Worm (Caenorhabditis elegans) whole organism, L2 larva: Measurements from ENCODE around the gene Y6G8.6.
"Not testable (repeated sequence)": the region's sequence is repeated elsewhere in the genome, so short reads cannot be mapped to it uniquely, and the experiment has no call there.

ENCODE experiments used
- C34F6.9 ChIP-seq: fragments of 150-350 bp; optimal IDR thresholded peaks from 2 replicates; lab custom pipeline; 2014; ENCODE audit warnings: missing biosample characterization, missing genetic modification characterization
- F13H6.1 ChIP-seq: sonication (generic microtip); optimal IDR thresholded peaks from 2 replicates; lab custom pipeline; 2016; ENCODE audit warnings: missing genetic modification characterization, missing compliant biosample characterization
- R02D3.7 ChIP-seq: fragments of 150-350 bp; optimal IDR thresholded peaks from 2 replicates; lab custom pipeline; 2014; ENCODE audit warnings: missing biosample characterization, missing genetic modification characterization
- Y55F3AM.14 ChIP-seq: fragments of 200-800 bp; sonication (Bioruptor generic); optimal IDR thresholded peaks from 2 replicates; lab custom pipeline; 2018; ENCODE audit warnings: mild to moderate bottlenecking, missing genetic modification characterization, missing compliant biosample characterization
- alr-1 ChIP-seq: fragments of 150-350 bp; optimal IDR thresholded peaks from 2 replicates; lab custom pipeline; 2014; ENCODE audit warnings: missing biosample characterization, missing genetic modification characterization
- aly-2 ChIP-seq: fragments of 150-350 bp; optimal IDR thresholded peaks from 2 replicates; lab custom pipeline; 2014; ENCODE audit warnings: missing biosample characterization, missing genetic modification characterization
- ama-1 ChIP-seq: fragments of 150-350 bp; optimal IDR thresholded peaks from 2 replicates; lab custom pipeline; 2018; ENCODE audit warnings: inconsistent platforms
- blmp-1 ChIP-seq: sonication (generic microtip); optimal IDR thresholded peaks from 2 replicates; lab custom pipeline; 2017; ENCODE audit warnings: missing genetic modification characterization, mild to moderate bottlenecking, missing compliant biosample characterization, antibody characterized with exemption, moderate library complexity; ENCODE audit not compliant: insufficient read depth
- ceh-16 ChIP-seq: fragments of 150-350 bp; optimal IDR thresholded peaks from 2 replicates; lab custom pipeline; 2014; ENCODE audit warnings: missing biosample characterization, missing genetic modification characterization
- ceh-82 ChIP-seq: fragments of 150-350 bp; optimal IDR thresholded peaks from 2 replicates; lab custom pipeline; 2014; ENCODE audit warnings: missing biosample characterization, missing genetic modification characterization
- crh-2 ChIP-seq: sonication (generic microtip); optimal IDR thresholded peaks from 2 replicates; lab custom pipeline; 2017; ENCODE audit warnings: missing biosample characterization, missing genetic modification characterization
- egl-27 ChIP-seq: sonication (generic microtip); optimal IDR thresholded peaks from 3 replicates; lab custom pipeline; 2017; ENCODE audit warnings: missing biosample characterization, missing genetic modification reagents, missing genetic modification characterization
- elt-3 ChIP-seq: sonication (generic microtip); optimal IDR thresholded peaks from 2 replicates; lab custom pipeline; 2017; ENCODE audit warnings: missing biosample characterization, missing genetic modification characterization
- fos-1 ChIP-seq: fragments of 150-350 bp; optimal IDR thresholded peaks from 2 replicates; lab custom pipeline; 2014; ENCODE audit warnings: missing biosample characterization, missing genetic modification characterization
- lin-11 ChIP-seq: fragments of 150-350 bp; sonication (generic microtip); optimal IDR thresholded peaks from 2 replicates; lab custom pipeline; 2014; ENCODE audit warnings: missing biosample characterization, missing genetic modification characterization, inconsistent platforms, mixed read lengths
- lin-13 ChIP-seq: fragments of 150-350 bp; optimal IDR thresholded peaks from 2 replicates; lab custom pipeline; 2014; ENCODE audit warnings: missing biosample characterization, missing genetic modification reagents, missing genetic modification characterization
- lin-39 ChIP-seq: fragments of 150-350 bp; optimal IDR thresholded peaks from 2 replicates; lab custom pipeline; 2014; ENCODE audit warnings: missing biosample characterization, missing genetic modification reagents, missing genetic modification characterization
- lsy-2 ChIP-seq, 2 experiments: fragments of 150-350 bp in 1 of 2; sonication (generic microtip) in 1 of 2; optimal IDR thresholded peaks; 2 replicates each; lab custom pipeline; 2014 to 2017; ENCODE audit warnings: missing biosample characterization in 2 of 2, missing genetic modification characterization in 2 of 2
- mab-5 ChIP-seq: fragments of 150-350 bp; optimal IDR thresholded peaks from 2 replicates; lab custom pipeline; 2014; ENCODE audit warnings: missing biosample characterization, missing genetic modification characterization
- mbf-1 ChIP-seq: sonication (generic microtip); optimal IDR thresholded peaks from 2 replicates; lab custom pipeline; 2017; ENCODE audit warnings: missing biosample characterization, missing genetic modification characterization
- mdl-1 ChIP-seq, 2 experiments: fragments of 150-350 bp in 1 of 2; sonication (generic microtip) in 1 of 2; optimal IDR thresholded peaks; 2 replicates each; lab custom pipeline; 2017; ENCODE audit warnings: missing biosample characterization in 2 of 2, missing genetic modification characterization in 2 of 2
- nhr-11 ChIP-seq: fragments of 150-350 bp; optimal IDR thresholded peaks from 2 replicates; lab custom pipeline; 2014; ENCODE audit warnings: missing biosample characterization, missing genetic modification characterization
- nhr-12 ChIP-seq: fragments of 150-350 bp; optimal IDR thresholded peaks from 2 replicates; lab custom pipeline; 2014; ENCODE audit warnings: missing biosample characterization, missing genetic modification characterization
- nhr-129 ChIP-seq: fragments of 150-350 bp; optimal IDR thresholded peaks from 2 replicates; lab custom pipeline; 2014; ENCODE audit warnings: missing biosample characterization, missing genetic modification characterization
- nhr-21 ChIP-seq: fragments of 150-350 bp; optimal IDR thresholded peaks from 2 replicates; lab custom pipeline; 2014; ENCODE audit warnings: missing biosample characterization, missing genetic modification characterization
- nhr-23 ChIP-seq: fragments of 150-350 bp; optimal IDR thresholded peaks from 2 replicates; lab custom pipeline; 2014; ENCODE audit warnings: missing biosample characterization, missing genetic modification reagents, missing genetic modification characterization
- nhr-6 ChIP-seq: fragments of 150-350 bp; optimal IDR thresholded peaks from 2 replicates; lab custom pipeline; 2014; ENCODE audit warnings: missing biosample characterization, missing genetic modification characterization
- nhr-77 ChIP-seq: fragments of 150-350 bp; optimal IDR thresholded peaks from 2 replicates; lab custom pipeline; 2014; ENCODE audit warnings: missing biosample characterization, missing genetic modification characterization
- peb-1 ChIP-seq: fragments of 150-350 bp; optimal IDR thresholded peaks from 2 replicates; lab custom pipeline; 2014; ENCODE audit warnings: missing biosample characterization, missing genetic modification characterization
- skn-1 ChIP-seq: sonication (generic microtip); optimal IDR thresholded peaks from 2 replicates; lab custom pipeline; 2017; ENCODE audit warnings: missing biosample characterization, missing genetic modification characterization
- sma-3 ChIP-seq: sonication (generic microtip); optimal IDR thresholded peaks from 2 replicates; lab custom pipeline; 2016; ENCODE audit warnings: missing genetic modification reagents, missing genetic modification characterization, missing compliant biosample characterization
- sma-9 ChIP-seq, 2 experiments: fragments of 150-350 bp in 1 of 2; sonication (generic microtip) in 1 of 2; optimal IDR thresholded peaks; 2 replicates each; lab custom pipeline; 2014 to 2016; ENCODE audit warnings: missing genetic modification characterization in 2 of 2, mild to moderate bottlenecking in 1 of 2, missing biosample characterization in 1 of 2, missing compliant biosample characterization in 1 of 2, missing genetic modification reagents in 1 of 2, moderate library complexity in 1 of 2
- snpc-4 ChIP-seq: fragments of 150-350 bp; optimal IDR thresholded peaks from 2 replicates; lab custom pipeline; 2014; ENCODE audit warnings: missing biosample characterization, missing genetic modification characterization
- unc-39 ChIP-seq: fragments of 150-350 bp; optimal IDR thresholded peaks from 2 replicates; lab custom pipeline; 2014; ENCODE audit warnings: missing biosample characterization, missing genetic modification characterization
- unc-62 ChIP-seq: fragments of 150-350 bp; optimal IDR thresholded peaks from 2 replicates; lab custom pipeline; 2014; ENCODE audit warnings: missing biosample characterization, missing genetic modification reagents, missing genetic modification characterization
- zag-1 ChIP-seq: fragments of 150-350 bp; optimal IDR thresholded peaks from 2 replicates; lab custom pipeline; 2014; ENCODE audit warnings: missing biosample characterization, missing genetic modification characterization
- ztf-11 ChIP-seq: sonication (generic microtip); optimal IDR thresholded peaks from 2 replicates; lab custom pipeline; 2017; ENCODE audit warnings: missing biosample characterization, missing genetic modification characterization

The Y6G8.6 gene

DNA sequence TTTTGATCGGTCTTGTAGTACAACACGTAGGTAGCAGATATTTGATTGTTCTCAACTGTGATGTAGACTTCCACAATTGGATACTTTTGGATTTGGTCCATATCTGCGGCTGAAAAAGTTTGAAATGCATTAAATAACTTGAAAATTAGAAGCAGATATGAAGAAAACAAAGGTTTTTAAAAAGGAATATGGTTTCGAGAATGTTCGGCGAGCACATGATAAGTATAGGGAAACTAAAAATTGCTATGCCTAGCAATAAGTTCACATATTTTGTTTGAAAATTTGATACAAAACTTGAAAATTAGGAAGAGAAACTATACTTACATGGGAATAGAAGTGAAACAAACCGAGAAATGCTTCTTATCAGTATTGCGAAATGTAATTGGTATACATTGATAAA is 1.1 kb downstream of the Y6G8.6 start, which contains the start of gene Y6G8.5:
Y6G8.5 (minus strand) TSS at position 101 of the 400 bp plus-strand sequence.
- TF ChIP-seq unc-62 (GFP tag; lab: Kevin White, UChicago) (no peak), fos-1 (tag; lab: Kevin White, UChicago) (peak; percentile 11)

DNA sequence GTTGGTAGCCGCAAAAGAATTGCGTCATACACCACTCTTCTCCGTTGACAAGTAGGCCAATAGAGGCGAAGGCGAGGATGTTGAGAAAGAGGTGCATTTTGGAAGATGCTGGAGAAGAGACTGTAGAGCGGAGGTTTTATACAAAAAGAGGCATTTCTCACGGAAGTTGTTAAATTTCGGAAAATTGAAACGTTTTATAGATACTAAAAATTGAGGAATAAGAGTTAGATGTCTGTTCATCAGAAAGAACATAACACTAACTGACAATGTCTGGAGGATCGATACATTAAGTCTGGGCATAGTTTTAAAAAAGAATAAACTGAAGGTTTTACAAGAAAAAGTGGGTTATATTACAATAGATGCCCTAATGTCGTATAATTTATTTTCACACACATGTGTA is 2.5 kb downstream of the Y6G8.6 start, which contains the start of gene Y6G8.14:
Y6G8.14 (minus strand) TSS at position 101 of the 400 bp plus-strand sequence.
- no peak for TF ChIP-seq snpc-4 (tag; lab: Kevin White, UChicago)
- no peak for TF ChIP-seq lin-13 (GFP tag; lab: Kevin White, UChicago)
- TF ChIP-seq elt-3 (tag; lab: Kevin White, UChicago) = no peak
- no peak for TF ChIP-seq unc-62 (GFP tag; lab: Kevin White, UChicago)
- no peak for TF ChIP-seq blmp-1 (tag; lab: Kevin White, UChicago)
- no peak for TF ChIP-seq alr-1 (tag; lab: Kevin White, UChicago)
- no peak for TF ChIP-seq ama-1 (lab: Kevin White, UChicago)
- TF ChIP-seq Y55F3AM.14 (GFP tag; lab: Kevin White, UChicago) = no peak
- no peak for TF ChIP-seq ztf-11
- no peak for TF ChIP-seq mdl-1 (tag; optimal IDR thresholded peaks at IDR 0.05; lab: Kevin White, UChicago)
- no peak for TF ChIP-seq nhr-11
- no peak for TF ChIP-seq aly-2 (tag; lab: Kevin White, UChicago)
- no peak for TF ChIP-seq F13H6.1 (tag; lab: Kevin White, UChicago)
- TF ChIP-seq nhr-6 = no peak
- no peak for TF ChIP-seq lin-39 (tag; lab: Kevin White, UChicago)
- no peak for TF ChIP-seq peb-1 (tag; lab: Kevin White, UChicago)
- TF ChIP-seq C34F6.9 (tag; lab: Kevin White, UChicago) = no peak

DNA sequence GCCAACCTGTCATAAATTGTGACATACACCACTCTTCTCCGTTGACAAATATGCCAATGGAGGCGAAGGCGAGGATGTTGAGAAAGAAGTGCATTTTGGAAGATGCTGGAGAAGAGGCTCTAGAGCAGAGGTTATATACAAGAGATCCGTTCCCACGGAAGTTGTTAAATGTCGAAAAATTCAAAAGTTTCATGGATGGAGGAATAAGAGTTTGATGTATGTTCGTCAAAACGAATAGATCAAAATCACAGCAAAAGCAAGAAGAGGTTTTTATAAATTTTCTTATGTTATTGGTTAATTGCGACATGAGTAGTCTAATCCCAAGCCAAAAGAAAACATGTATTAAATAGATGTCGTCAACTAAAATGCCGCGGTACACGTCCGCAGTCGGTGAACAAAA is 6.2 kb downstream of the Y6G8.6 start, which contains the start of gene Y6G8.15:
Y6G8.15 (minus strand) TSS at position 101 of the 400 bp plus-strand sequence.
- TF ChIP-seq aly-2 (tag; lab: Kevin White, UChicago); fos-1 (tag; lab: Kevin White, UChicago); nhr-11: not testable (repeated sequence)

DNA sequence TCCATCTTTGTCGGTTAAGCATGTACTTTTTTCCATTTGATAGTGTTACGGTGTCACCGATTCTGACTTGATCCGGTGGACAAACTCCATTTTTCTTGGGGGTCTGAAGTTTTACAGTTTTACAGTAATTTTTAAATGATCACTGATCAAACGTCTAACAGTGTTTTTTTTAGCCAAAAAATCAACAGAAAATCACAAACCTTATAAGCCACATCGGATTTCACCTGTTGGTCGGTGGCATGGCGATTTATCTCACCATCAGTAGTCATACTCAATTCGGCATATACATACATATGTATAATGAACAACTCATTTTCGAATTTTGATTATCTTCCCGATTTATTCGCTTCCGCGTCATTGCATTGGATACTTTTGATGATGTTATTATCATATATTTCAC is 8.9 kb downstream of the Y6G8.6 start, which contains the start of gene srz-91:
srz-91 (plus strand) TSS at position 301 of the 400 bp plus-strand sequence.
- TF ChIP-seq nhr-12 = no peak
- TF ChIP-seq mab-5 (tag; lab: Kevin White, UChicago) = no peak
- no peak for TF ChIP-seq crh-2 (tag; lab: Kevin White, UChicago)
- no peak for TF ChIP-seq zag-1
- TF ChIP-seq ama-1 (lab: Kevin White, UChicago) = no peak
- no peak for TF ChIP-seq blmp-1 (tag; lab: Kevin White, UChicago)
- TF ChIP-seq alr-1 (tag; lab: Kevin White, UChicago) = no peak
- TF ChIP-seq egl-27 = no peak
- no peak for TF ChIP-seq sma-9 (GFP tag; optimal IDR thresholded peaks at IDR 0.05; lab: Kevin White, UChicago)
- no peak for TF ChIP-seq sma-9 (tag; optimal IDR thresholded peaks at IDR 0.05; lab: Kevin White, UChicago)
- no peak for TF ChIP-seq ceh-16 (tag; lab: Kevin White, UChicago)
- TF ChIP-seq aly-2 (tag; lab: Kevin White, UChicago) = no peak
- no peak for TF ChIP-seq unc-62 (GFP tag; lab: Kevin White, UChicago)
- no peak for TF ChIP-seq R02D3.7 (tag; lab: Kevin White, UChicago)
- TF ChIP-seq nhr-129 (tag; lab: Kevin White, UChicago) = no peak
- no peak for TF ChIP-seq lin-11 (tag; lab: Kevin White, UChicago)
- TF ChIP-seq Y55F3AM.14 (GFP tag; lab: Kevin White, UChicago) = no peak
- TF ChIP-seq mbf-1 = no peak
- TF ChIP-seq nhr-11 = no peak
- TF ChIP-seq nhr-77 (tag; lab: Kevin White, UChicago) = no peak

DNA sequence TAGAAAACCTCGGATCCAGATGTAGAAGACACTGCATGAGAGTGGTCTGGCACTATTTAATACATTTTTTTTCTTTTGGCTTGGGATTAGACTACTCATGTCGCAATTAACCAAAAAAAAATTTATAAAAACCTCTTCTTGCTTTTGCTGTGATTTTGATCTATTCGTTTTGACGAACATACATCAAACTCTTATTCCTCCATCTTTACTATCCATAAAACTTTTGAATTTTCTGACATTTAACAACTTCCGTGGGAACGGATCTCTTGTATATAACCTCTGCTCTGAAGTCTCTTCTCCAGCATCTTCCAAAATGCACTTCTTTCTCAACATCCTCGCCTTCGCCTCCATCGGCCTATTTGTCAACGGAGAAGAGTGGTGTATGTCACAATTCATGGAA is 10.7 kb downstream of the Y6G8.6 start, which contains the start of gene Y6G8.16:
Y6G8.16 (plus strand) TSS at position 301 of the 400 bp plus-strand sequence.
- not testable (repeated sequence) for TF ChIP-seq egl-27; nhr-6; blmp-1 (tag; lab: Kevin White, UChicago)

DNA sequence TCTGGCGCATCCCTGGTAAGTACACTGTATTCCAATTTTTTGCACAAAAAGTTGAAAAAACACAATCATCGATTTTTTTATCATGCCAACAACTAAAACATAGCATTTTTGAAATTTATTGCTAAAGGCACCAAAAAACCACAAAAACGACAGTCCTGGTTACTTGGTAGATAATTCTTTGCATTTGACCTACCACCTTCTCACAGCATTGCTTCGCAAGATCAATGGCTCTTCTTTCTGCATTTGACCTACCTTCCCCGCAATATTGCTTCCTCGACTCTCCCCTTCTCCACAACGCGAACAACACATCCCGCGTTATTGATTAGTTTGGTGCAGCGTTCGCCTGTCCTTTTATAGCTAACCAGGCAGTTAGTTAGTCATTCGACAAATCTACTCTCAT is 15.2 kb downstream of the Y6G8.6 start, which contains the start of gene ztf-25:
ztf-25 (plus strand) TSS at position 301 of the 400 bp plus-strand sequence.
- no peak for TF ChIP-seq lsy-2 (tag; optimal IDR thresholded peaks at IDR 0.05; lab: Kevin White, UChicago)
- TF ChIP-seq zag-1 = no peak
- TF ChIP-seq ceh-82 (tag; lab: Kevin White, UChicago) = no peak
- TF ChIP-seq sma-9 (GFP tag; optimal IDR thresholded peaks at IDR 0.05; lab: Kevin White, UChicago) = no peak
- no peak for TF ChIP-seq sma-9 (tag; optimal IDR thresholded peaks at IDR 0.05; lab: Kevin White, UChicago)
- no peak for TF ChIP-seq lin-39 (tag; lab: Kevin White, UChicago)
- TF ChIP-seq nhr-12 = no peak
- TF ChIP-seq unc-62 (GFP tag; lab: Kevin White, UChicago) = no peak
- TF ChIP-seq nhr-6 = no peak
- TF ChIP-seq nhr-21 (tag; lab: Kevin White, UChicago) = no peak
- TF ChIP-seq aly-2 (tag; lab: Kevin White, UChicago) = no peak
- TF ChIP-seq mbf-1 = no peak
- no peak for TF ChIP-seq skn-1
- no peak for TF ChIP-seq unc-39 (tag; lab: Kevin White, UChicago)
- no peak for TF ChIP-seq peb-1 (tag; lab: Kevin White, UChicago)
- TF ChIP-seq ceh-16 (tag; lab: Kevin White, UChicago) = no peak
- no peak for TF ChIP-seq sma-3 (GFP tag; lab: Kevin White, UChicago)
- TF ChIP-seq nhr-23 (tag; lab: Kevin White, UChicago) = no peak
- no peak for TF ChIP-seq R02D3.7 (tag; lab: Kevin White, UChicago)
